Fruit fly (Drosophila melanogaster): Measurements from ENCODE around the gene Tep4.

- no peak for TF ChIP-seq EcR (GFP tag; optimal IDR thresholded peaks at IDR 0.05)
- TF ChIP-seq pan (optimal IDR thresholded peaks at IDR 0.05) = no peak
- no peak for TF ChIP-seq CG8478 (optimal IDR thresholded peaks at IDR 0.05)
- TF ChIP-seq psq (optimal IDR thresholded peaks at IDR 0.05) = no peak
- TF ChIP-seq usp (GFP tag; optimal IDR thresholded peaks at IDR 0.05) = no peak
- no peak for TF ChIP-seq Dll (optimal IDR thresholded peaks at IDR 0.05)
Measured at dm6 chr2L:19579995-19580578, 31.8 kb downstream of the Tep4 start, which contains the start of gene Pmvk.

Data from whole organism.